Fruit fly (Drosophila melanogaster): ENCODE measurements around the gene Ggamma30A.

The Ggamma30A gene

dm6 chr2L:9330628-9331027 lies 74.3 kb downstream of the Ggamma30A start, which contains the start of gene Cks30A (continued):
- TF ChIP-seq twi (tag; optimal IDR thresholded peaks at IDR 0.05) (no peak), ttk (GFP tag; IDR thresholded peaks at IDR 0.05) (no peak), inv (GFP tag; IDR thresholded peaks at IDR 0.05; ENCODE audit: partially characterized antibody) (no peak), CG14014 (GFP tag; IDR thresholded peaks at IDR 0.05) (no peak), Vsx1 (GFP tag; optimal IDR thresholded peaks at IDR 0.05) (no peak), lab (GFP tag; optimal IDR thresholded peaks at IDR 0.05) (no peak), CG15696 (tag; optimal IDR thresholded peaks at IDR 0.05) (no peak), CG4820 (GFP tag; optimal IDR thresholded peaks at IDR 0.05) (no peak), CG2875 (GFP tag; optimal IDR thresholded peaks at IDR 0.05) (no peak), ato (GFP tag; IDR thresholded peaks at IDR 0.05; ENCODE audit: partially characterized antibody) (no peak), cg (GFP tag; optimal IDR thresholded peaks at IDR 0.05) (no peak), wek (GFP tag; optimal IDR thresholded peaks at IDR 0.05) (no peak), CG1602 (GFP tag; optimal IDR thresholded peaks at IDR 0.05) (no peak), H2.0 (GFP tag; IDR thresholded peaks at IDR 0.05) (no peak), Awh (GFP tag; IDR thresholded peaks at IDR 0.05) (no peak), sd (tag; optimal IDR thresholded peaks at IDR 0.05) (peak; percentile 71), bab2 (GFP tag; optimal IDR thresholded peaks at IDR 0.05) (no peak), corto (GFP tag; optimal IDR thresholded peaks at IDR 0.05) (no peak), slou (GFP tag; optimal IDR thresholded peaks at IDR 0.05) (no peak), CG6765 (GFP tag; optimal IDR thresholded peaks at IDR 0.05) (no peak), CG34224 (GFP tag; IDR thresholded peaks at IDR 0.05; ENCODE audit: partially characterized antibody) (no peak), CG12155 (GFP tag; optimal IDR thresholded peaks at IDR 0.05) (peak; percentile 50), CG9609 (GFP tag; optimal IDR thresholded peaks at IDR 0.05) (no peak), Chrac-16 (GFP tag; optimal IDR thresholded peaks at IDR 0.05) (no peak), CG9876 (GFP tag; optimal IDR thresholded peaks at IDR 0.05) (no peak), amos (GFP tag; IDR thresholded peaks at IDR 0.05; ENCODE audit: partially characterized antibody) (peak; percentile 52), Gug (GFP tag; IDR thresholded peaks at IDR 0.05) (no peak), crc (GFP tag; optimal IDR thresholded peaks at IDR 0.05) (no peak), chm (GFP tag; IDR thresholded peaks at IDR 0.05) (no peak), bsh (GFP tag; optimal IDR thresholded peaks at IDR 0.05) (no peak), CG3726 (GFP tag; IDR thresholded peaks at IDR 0.05) (no peak), CG10462 (GFP tag; optimal IDR thresholded peaks at IDR 0.05) (no peak), ara (GFP tag; IDR thresholded peaks at IDR 0.05) (no peak), CG17568 (GFP tag; optimal IDR thresholded peaks at IDR 0.05) (no peak), NC2α (GFP tag; optimal IDR thresholded peaks at IDR 0.05) (no peak), CG14667 (GFP tag; IDR thresholded peaks at IDR 0.05) (no peak), CG11696 (GFP tag; IDR thresholded peaks at IDR 0.05) (no peak), Rx (GFP tag; IDR thresholded peaks at IDR 0.05) (no peak), CG1832 (GFP tag; optimal IDR thresholded peaks at IDR 0.05) (no peak), shn (GFP tag; optimal IDR thresholded peaks at IDR 0.05) (no peak), da (GFP tag; optimal IDR thresholded peaks at IDR 0.05) (no peak), CG11504 (tag; optimal IDR thresholded peaks at IDR 0.05) (no peak), Gsc (GFP tag; IDR thresholded peaks at IDR 0.05) (no peak), CG31365 (tag; optimal IDR thresholded peaks at IDR 0.05) (no peak), CG17802 (tag; optimal IDR thresholded peaks at IDR 0.05) (no peak), sc (optimal IDR thresholded peaks at IDR 0.05) (no peak), sc (GFP tag; optimal IDR thresholded peaks at IDR 0.05) (no peak), chif (GFP tag; optimal IDR thresholded peaks at IDR 0.05) (no peak), tio (GFP tag; optimal IDR thresholded peaks at IDR 0.05) (no peak), CG30403 (GFP tag; optimal IDR thresholded peaks at IDR 0.05) (no peak), btn (GFP tag; optimal IDR thresholded peaks at IDR 0.05) (no peak), CG33557 (GFP tag; optimal IDR thresholded peaks at IDR 0.05) (no peak)
